Worm (Caenorhabditis elegans) whole organism, L4/young adult: ENCODE results near the gene rev-1.
A peak's percentile ranks its signal among the peaks of the same experiment; 100 is the strongest.

Source experiments
- W03F9.2 ChIP-seq: fragments of 150-350 bp; optimal IDR thresholded peaks from 2 replicates; lab custom pipeline; 2014; ENCODE audit warnings: missing biosample characterization, missing genetic modification characterization
- dao-5 ChIP-seq: sonication (generic microtip); optimal IDR thresholded peaks from 2 replicates; lab custom pipeline; 2016; ENCODE audit warnings: missing genotype, missing genetic modification characterization, moderate library complexity, missing compliant biosample characterization
- him-1 ChIP-seq: sonication (generic microtip); optimal IDR thresholded peaks from 2 replicates; lab custom pipeline; 2016; ENCODE audit warnings: missing genotype, missing genetic modification reagents, missing genetic modification characterization, missing compliant biosample characterization

The rev-1 gene

ce11 chrII:7870632-7871031, 29.8 kb upstream of the rev-1 start:
- TF ChIP-seq him-1 (tag; lab: Kevin White, UChicago) = no peak
- peak; percentile 3 for TF ChIP-seq W03F9.2 (tag; lab: Kevin White, UChicago)
- TF ChIP-seq dao-5 = no peak

- no peak for TF ChIP-seq dao-5
- TF ChIP-seq W03F9.2 (tag; lab: Kevin White, UChicago) = peak; percentile 20
- no peak for TF ChIP-seq him-1 (tag; lab: Kevin White, UChicago)
Measured at ce11 chrII:7873843-7874372, 26.5 kb upstream of the rev-1 start, which contains the start of gene T01H3.3. Gene T01H3.3, minus strand, starts transcription at chrII:7873893.

- TF ChIP-seq him-1 (tag; lab: Kevin White, UChicago) = no peak
- no peak for TF ChIP-seq W03F9.2 (tag; lab: Kevin White, UChicago)
- TF ChIP-seq dao-5 = no peak
Measured at ce11 chrII:7877744-7878468, 22.5 kb upstream of the rev-1 start, which contains the start of gene T01H3.2. Gene T01H3.2, minus strand, starts transcription at chrII:7877994.

ce11 chrII:7879266-7879718, 21.1 kb upstream of the rev-1 start, which contains the start of the genes vha-4 and T01H3.5:
Gene vha-4, minus strand, starts transcription at chrII:7879316.
Gene T01H3.5, plus strand, starts transcription at chrII:7879616.
- TF ChIP-seq W03F9.2 (tag; lab: Kevin White, UChicago) = no peak
- TF ChIP-seq dao-5 = no peak

ce11 chrII:7880373-7880862, 20.0 kb upstream of the rev-1 start, which contains the start of gene perm-1:
Gene perm-1, plus strand, starts transcription at chrII:7880812.
- TF ChIP-seq him-1 (tag; lab: Kevin White, UChicago) (no peak), W03F9.2 (tag; lab: Kevin White, UChicago) (peak; percentile 73)

ce11 chrII:7884898-7885297, 15.5 kb upstream of the rev-1 start:
- TF ChIP-seq W03F9.2 (tag; lab: Kevin White, UChicago) = no peak
- peak; percentile 16 for TF ChIP-seq him-1 (tag; lab: Kevin White, UChicago)

- no peak for TF ChIP-seq dao-5
- TF ChIP-seq him-1 (tag; lab: Kevin White, UChicago) = no peak
- TF ChIP-seq W03F9.2 (tag; lab: Kevin White, UChicago) = no peak
Measured at ce11 chrII:7887295-7887694, 13.1 kb upstream of the rev-1 start.

ce11 chrII:7888759-7889158, 11.7 kb upstream of the rev-1 start:
- peak; percentile 16 for TF ChIP-seq W03F9.2 (tag; lab: Kevin White, UChicago)
- no peak for TF ChIP-seq him-1 (tag; lab: Kevin White, UChicago)
- TF ChIP-seq dao-5 = no peak

ce11 chrII:7889321-7889720, 11.1 kb upstream of the rev-1 start:
- TF ChIP-seq W03F9.2 (tag; lab: Kevin White, UChicago) (no peak), dao-5 (no peak), him-1 (tag; lab: Kevin White, UChicago) (no peak)

ce11 chrII:7891869-7892615, 8.4 kb upstream of the rev-1 start:
- TF ChIP-seq him-1 (tag; lab: Kevin White, UChicago) (peak; percentile 30), dao-5 (no peak), W03F9.2 (tag; lab: Kevin White, UChicago) (no peak)

- TF ChIP-seq W03F9.2 (tag; lab: Kevin White, UChicago) = no peak
- no peak for TF ChIP-seq him-1 (tag; lab: Kevin White, UChicago)
- TF ChIP-seq dao-5 = no peak
Measured at ce11 chrII:7892761-7893272, 7.6 kb upstream of the rev-1 start, which contains the start of gene ptc-1. Gene ptc-1, plus strand, starts transcription at chrII:7893222.

- TF ChIP-seq W03F9.2 (tag; lab: Kevin White, UChicago) (no peak), him-1 (tag; lab: Kevin White, UChicago) (no peak), dao-5 (no peak)
Measured at ce11 chrII:7893648-7894047, 6.8 kb upstream of the rev-1 start.

- TF ChIP-seq him-1 (tag; lab: Kevin White, UChicago) = no peak
Measured at ce11 chrII:7895190-7895589, 5.2 kb upstream of the rev-1 start.
